Worm (Caenorhabditis elegans) whole organism, mixed stage, embryonic: ENCODE data around the gene klp-3.

Experiments
- ceh-39 ChIP-seq: fragments of 150-350 bp; optimal IDR thresholded peaks from 2 replicates; lab custom pipeline; 2014; ENCODE audit warnings: missing biosample characterization, missing genetic modification characterization
- ces-1 ChIP-seq: fragments of 150-350 bp; optimal IDR thresholded peaks from 2 replicates; lab custom pipeline; 2014; ENCODE audit warnings: missing biosample characterization, missing genetic modification reagents, missing genetic modification characterization
- lin-13 ChIP-seq: fragments of 150-350 bp; optimal IDR thresholded peaks from 2 replicates; lab custom pipeline; 2014; ENCODE audit warnings: missing biosample characterization, missing genetic modification characterization
- lin-32 ChIP-seq: fragments of 200-800 bp; sonication (Bioruptor generic); optimal IDR thresholded peaks from 2 replicates; lab custom pipeline; 2018; ENCODE audit warnings: mild to moderate bottlenecking, missing genetic modification characterization, missing compliant biosample characterization
- nhr-28 ChIP-seq: fragments of 150-350 bp; optimal IDR thresholded peaks from 2 replicates; lab custom pipeline; 2014; ENCODE audit warnings: missing biosample characterization, missing genetic modification characterization
- sem-2 ChIP-seq: fragments of 200-800 bp; sonication (Bioruptor generic); optimal IDR thresholded peaks from 2 replicates; lab custom pipeline; 2018; ENCODE audit warnings: mild to moderate bottlenecking, missing genetic modification characterization, missing compliant biosample characterization

- TF ChIP-seq lin-32 (GFP tag; lab: Kevin White, UChicago) (no peak), lin-13 (tag; lab: Kevin White, UChicago) (no peak), nhr-28 (no peak), ces-1 (GFP tag; lab: Kevin White, UChicago) (no peak), sem-2 (GFP tag; lab: Kevin White, UChicago) (no peak), ceh-39 (tag; lab: Kevin White, UChicago) (no peak)
Measured at ce11 chrII:7895190-7895589, 53.0 kb downstream of the klp-3 start.
